Worm (Caenorhabditis elegans) whole organism, midembryonic: ENCODE measurements around the gene cpg-8.

Source experiments
- T22C8.4 ChIP-seq: fragments of 200-800 bp; sonication (Bioruptor generic); IDR thresholded peaks from 2 replicates; pipeline ENCODE4 v1.3.6; 2022; ENCODE audit warnings: missing genetic modification characterization, missing compliant biosample characterization
- cog-1 ChIP-seq: sonication (generic microtip); optimal IDR thresholded peaks from 2 replicates; lab custom pipeline; 2016; ENCODE audit warnings: missing genetic modification characterization, missing compliant biosample characterization
- flt-1 ChIP-seq: fragments of 200-800 bp; sonication (Bioruptor generic); IDR thresholded peaks from 2 replicates; pipeline ENCODE4 v1.3.6; 2022; ENCODE audit warnings: missing genetic modification characterization, missing compliant biosample characterization
- klf-2 ChIP-seq: fragments of 200-800 bp; sonication (Bioruptor generic); conservative IDR thresholded peaks from 2 replicates; pipeline ENCODE4 v1.3.6; 2022; ENCODE audit warnings: missing genetic modification reagents, missing genetic modification characterization, missing compliant biosample characterization
- med-1 ChIP-seq: sonication (generic microtip); optimal IDR thresholded peaks from 2 replicates; lab custom pipeline; 2017; ENCODE audit warnings: missing genetic modification characterization, mild to moderate bottlenecking, missing compliant biosample characterization, antibody characterized with exemption, missing genetic modification reagents; ENCODE audit not compliant: insufficient read depth
- ref-1 ChIP-seq: fragments of 200-800 bp; sonication (Bioruptor generic); conservative IDR thresholded peaks from 2 replicates; pipeline ENCODE4 v1.3.6; 2022; ENCODE audit warnings: missing genetic modification reagents, missing genetic modification characterization, missing compliant biosample characterization
- tab-1 ChIP-seq: fragments of 200-800 bp; sonication (Bioruptor generic); IDR thresholded peaks from 2 replicates; pipeline ENCODE4 v1.3.6; 2022; ENCODE audit warnings: missing genetic modification characterization, missing compliant biosample characterization
- ztf-29 ChIP-seq: fragments of 200-800 bp; sonication (Bioruptor generic); IDR thresholded peaks from 2 replicates; pipeline ENCODE4 v1.3.6; 2022; ENCODE audit warnings: missing genetic modification reagents, missing genetic modification characterization, missing compliant biosample characterization

ce11 chrV:4731154-4731961, 39.1 kb upstream of the cpg-8 start, which contains the start of gene F39G3.3:
- TF ChIP-seq med-1 (GFP tag; lab: Kevin White, UChicago) (peak; percentile 96), cog-1 (peak; percentile 81), ref-1 (GFP tag; lab: Robert Waterston, UW) (peak; percentile 64; the same call in 1 of the 2 replicates), flt-1 (GFP tag; lab: Robert Waterston, UW) (peak; percentile 92), tab-1 (GFP tag; lab: Robert Waterston, UW) (peak; percentile 92), ztf-29 (peak; percentile 77), klf-2 (GFP tag; lab: Robert Waterston, UW) (peak; percentile 81), T22C8.4 (GFP tag; lab: Robert Waterston, UW) (peak; percentile 85)
